Worm (Caenorhabditis elegans) whole organism, L2 larva: ENCODE results near the gene srd-17.

Experiments
- C34F6.9 ChIP-seq: fragments of 150-350 bp; optimal IDR thresholded peaks from 2 replicates; lab custom pipeline; 2014; ENCODE audit warnings: missing biosample characterization, missing genetic modification characterization
- F13H6.1 ChIP-seq: sonication (generic microtip); optimal IDR thresholded peaks from 2 replicates; lab custom pipeline; 2016; ENCODE audit warnings: missing genetic modification characterization, missing compliant biosample characterization
- ZK546.5 ChIP-seq: sonication (generic microtip); optimal IDR thresholded peaks from 2 replicates; lab custom pipeline; 2017; ENCODE audit warnings: missing biosample characterization, missing genetic modification characterization
- alr-1 ChIP-seq: fragments of 150-350 bp; optimal IDR thresholded peaks from 2 replicates; lab custom pipeline; 2014; ENCODE audit warnings: missing biosample characterization, missing genetic modification characterization
- ama-1 ChIP-seq: fragments of 150-350 bp; optimal IDR thresholded peaks from 2 replicates; lab custom pipeline; 2018; ENCODE audit warnings: inconsistent platforms
- blmp-1 ChIP-seq: sonication (generic microtip); optimal IDR thresholded peaks from 2 replicates; lab custom pipeline; 2017; ENCODE audit warnings: missing genetic modification characterization, mild to moderate bottlenecking, missing compliant biosample characterization, antibody characterized with exemption, moderate library complexity; ENCODE audit not compliant: insufficient read depth
- ceh-82 ChIP-seq: fragments of 150-350 bp; optimal IDR thresholded peaks from 2 replicates; lab custom pipeline; 2014; ENCODE audit warnings: missing biosample characterization, missing genetic modification characterization
- dmd-4 ChIP-seq: sonication (generic microtip); optimal IDR thresholded peaks from 2 replicates; lab custom pipeline; 2017; ENCODE audit warnings: missing biosample characterization, missing genetic modification characterization
- elt-1 ChIP-seq: fragments of 150-350 bp; optimal IDR thresholded peaks from 2 replicates; lab custom pipeline; 2014; ENCODE audit warnings: missing biosample characterization, missing genetic modification characterization
- elt-3 ChIP-seq: sonication (generic microtip); optimal IDR thresholded peaks from 2 replicates; lab custom pipeline; 2017; ENCODE audit warnings: missing biosample characterization, missing genetic modification characterization
- fos-1 ChIP-seq: fragments of 150-350 bp; optimal IDR thresholded peaks from 2 replicates; lab custom pipeline; 2014; ENCODE audit warnings: missing biosample characterization, missing genetic modification characterization
- gmeb-1 ChIP-seq: fragments of 150-350 bp; optimal IDR thresholded peaks from 2 replicates; lab custom pipeline; 2014; ENCODE audit warnings: missing biosample characterization, missing genetic modification characterization
- mab-5 ChIP-seq: fragments of 150-350 bp; optimal IDR thresholded peaks from 2 replicates; lab custom pipeline; 2014; ENCODE audit warnings: missing biosample characterization, missing genetic modification characterization
- mdl-1 ChIP-seq, 2 experiments: fragments of 150-350 bp in 1 of 2; sonication (generic microtip) in 1 of 2; optimal IDR thresholded peaks; 2 replicates each; lab custom pipeline; 2017; ENCODE audit warnings: missing biosample characterization in 2 of 2, missing genetic modification characterization in 2 of 2
- nhr-11 ChIP-seq: fragments of 150-350 bp; optimal IDR thresholded peaks from 2 replicates; lab custom pipeline; 2014; ENCODE audit warnings: missing biosample characterization, missing genetic modification characterization
- nhr-12 ChIP-seq: fragments of 150-350 bp; optimal IDR thresholded peaks from 2 replicates; lab custom pipeline; 2014; ENCODE audit warnings: missing biosample characterization, missing genetic modification characterization
- nhr-21 ChIP-seq: fragments of 150-350 bp; optimal IDR thresholded peaks from 2 replicates; lab custom pipeline; 2014; ENCODE audit warnings: missing biosample characterization, missing genetic modification characterization
- nhr-237 ChIP-seq: fragments of 150-350 bp; optimal IDR thresholded peaks from 2 replicates; lab custom pipeline; 2014; ENCODE audit warnings: missing biosample characterization, missing genetic modification characterization
- nhr-25 ChIP-seq: fragments of 150-350 bp; sonication (generic microtip); optimal IDR thresholded peaks from 3 replicates; lab custom pipeline; 2014; ENCODE audit warnings: missing biosample characterization, missing genetic modification characterization
- nhr-6 ChIP-seq: fragments of 150-350 bp; optimal IDR thresholded peaks from 2 replicates; lab custom pipeline; 2014; ENCODE audit warnings: missing biosample characterization, missing genetic modification characterization
- nhr-77 ChIP-seq: fragments of 150-350 bp; optimal IDR thresholded peaks from 2 replicates; lab custom pipeline; 2014; ENCODE audit warnings: missing biosample characterization, missing genetic modification characterization
- peb-1 ChIP-seq: fragments of 150-350 bp; optimal IDR thresholded peaks from 2 replicates; lab custom pipeline; 2014; ENCODE audit warnings: missing biosample characterization, missing genetic modification characterization
- sem-4 ChIP-seq: fragments of 150-350 bp; optimal IDR thresholded peaks from 2 replicates; lab custom pipeline; 2014; ENCODE audit warnings: missing biosample characterization, missing genetic modification reagents, missing genetic modification characterization
- skn-1 ChIP-seq: sonication (generic microtip); optimal IDR thresholded peaks from 2 replicates; lab custom pipeline; 2017; ENCODE audit warnings: missing biosample characterization, missing genetic modification characterization
- unc-39 ChIP-seq: fragments of 150-350 bp; optimal IDR thresholded peaks from 2 replicates; lab custom pipeline; 2014; ENCODE audit warnings: missing biosample characterization, missing genetic modification characterization
- unc-55 ChIP-seq: fragments of 150-350 bp; sonication (generic microtip); optimal IDR thresholded peaks from 3 replicates; lab custom pipeline; 2014; ENCODE audit warnings: missing biosample characterization, missing genetic modification reagents, missing genetic modification characterization
- ztf-1 ChIP-seq: fragments of 200-800 bp; sonication (Bioruptor generic); conservative IDR thresholded peaks from 2 replicates; pipeline ENCODE4 v1.3.6; 2022; ENCODE audit warnings: missing genetic modification characterization, missing compliant biosample characterization
- ztf-11 ChIP-seq: sonication (generic microtip); optimal IDR thresholded peaks from 2 replicates; lab custom pipeline; 2017; ENCODE audit warnings: missing biosample characterization, missing genetic modification characterization

srd-17 gene

ce11 chrV:13416076-13416475 is 16.4 kb downstream of the srd-17 start:
- TF ChIP-seq dmd-4 (tag; lab: Kevin White, UChicago), result no peak
- TF ChIP-seq nhr-25 (tag; lab: Kevin White, UChicago), result peak; percentile 9

- TF ChIP-seq mab-5 (tag; lab: Kevin White, UChicago) (no peak), nhr-11 (tag; lab: Kevin White, UChicago) (no peak), ama-1 (no peak), sem-4 (tag; lab: Kevin White, UChicago) (no peak), unc-55 (GFP tag; lab: Kevin White, UChicago) (no peak), ceh-82 (no peak), mdl-1 (tag; optimal IDR thresholded peaks at IDR 0.05; lab: Kevin White, UChicago) (no peak)
Observed at ce11 chrV:13415462-13415861, 17.1 kb downstream of the srd-17 start.

- peak; percentile 24 for TF ChIP-seq peb-1 (tag; lab: Kevin White, UChicago)
- no peak for TF ChIP-seq nhr-77
- TF ChIP-seq, all 48 proteins: peak for 1
Observed at ce11 chrV:13414585-13414984, 17.9 kb downstream of the srd-17 start, which contains the start of gene cut-2. cut-2 (plus strand) TSS chrV:13414949.

ce11 chrV:13413301-13413700 is 19.2 kb downstream of the srd-17 start:
- no peak for TF ChIP-seq ztf-11 (tag; lab: Kevin White, UChicago)
- TF ChIP-seq ztf-1, result no peak
- no peak for TF ChIP-seq F13H6.1 (tag; lab: Kevin White, UChicago)
- no peak for TF ChIP-seq gmeb-1 (tag; lab: Kevin White, UChicago)
- no peak for TF ChIP-seq alr-1 (tag; lab: Kevin White, UChicago)
- TF ChIP-seq mdl-1 (tag; optimal IDR thresholded peaks at IDR 0.05; lab: Kevin White, UChicago), result no peak
- TF ChIP-seq mab-5 (tag; lab: Kevin White, UChicago), result no peak
- TF ChIP-seq skn-1, result no peak
- peak; percentile 38 for TF ChIP-seq peb-1 (tag; lab: Kevin White, UChicago)
- TF ChIP-seq ama-1, result no peak
- peak; percentile 47 for TF ChIP-seq nhr-21 (tag; lab: Kevin White, UChicago)
- no peak for TF ChIP-seq ceh-82
- TF ChIP-seq elt-3 (tag; lab: Kevin White, UChicago), result no peak
- TF ChIP-seq ZK546.5 (tag; lab: Kevin White, UChicago), result no peak
- no peak for TF ChIP-seq sem-4 (tag; lab: Kevin White, UChicago)
- TF ChIP-seq C34F6.9 (tag; lab: Kevin White, UChicago), result no peak
- no peak for TF ChIP-seq nhr-12 (tag; lab: Kevin White, UChicago)
- TF ChIP-seq elt-1 (tag; lab: Kevin White, UChicago), result no peak
- TF ChIP-seq blmp-1, result peak; percentile 3
- no peak for TF ChIP-seq unc-39 (tag; lab: Kevin White, UChicago)

ce11 chrV:13411992-13412298 is 20.6 kb downstream of the srd-17 start:
- TF ChIP-seq nhr-21 (tag; lab: Kevin White, UChicago) (peak; percentile 1), nhr-6 (tag; lab: Kevin White, UChicago) (no peak), nhr-25 (tag; lab: Kevin White, UChicago) (peak; percentile 78)

- TF ChIP-seq fos-1 (tag; lab: Kevin White, UChicago) (no peak), ama-1 (peak; percentile 67), elt-3 (tag; lab: Kevin White, UChicago) (peak; percentile 68), blmp-1 (peak; percentile 65)
Observed at ce11 chrV:13411225-13411991, 21.1 kb downstream of the srd-17 start.

- TF ChIP-seq blmp-1 (peak; percentile 30), unc-55 (GFP tag; lab: Kevin White, UChicago) (no peak), nhr-25 (tag; lab: Kevin White, UChicago) (peak; percentile 60), nhr-237 (tag; lab: Kevin White, UChicago) (no peak), elt-1 (tag; lab: Kevin White, UChicago) (no peak)
Observed at ce11 chrV:13410688-13411087, 21.8 kb downstream of the srd-17 start, which contains the start of gene F53F1.4. F53F1.4 (plus strand) TSS chrV:13411077.
